Fruit fly (Drosophila melanogaster) whole organism, prepupa: ENCODE data around the gene CG42717.
A peak's percentile ranks its signal among the peaks of the same experiment; 100 is the strongest.

Source experiments
- Blimp-1 ChIP-seq: fragments of 200-800 bp; sonication (Bioruptor generic); optimal IDR thresholded peaks from 3 replicates; lab custom pipeline; 2017; ENCODE audit warnings: missing biosample characterization, missing genetic modification characterization, mild to moderate bottlenecking, moderate library complexity, missing genetic modification reagents
- CG10631 ChIP-seq: fragments of 200-800 bp; sonication (Bioruptor generic); optimal IDR thresholded peaks from 2 replicates; lab custom pipeline; 2016; ENCODE audit warnings: missing biosample characterization, missing genetic modification characterization
- CG10669 ChIP-seq: fragments of 200-800 bp; sonication (Bioruptor generic); optimal IDR thresholded peaks from 3 replicates; lab custom pipeline; 2018; ENCODE audit warnings: missing biosample characterization, mild to moderate bottlenecking, missing genetic modification characterization, moderate library complexity
- CG11762 ChIP-seq: fragments of 200-800 bp; sonication (Bioruptor generic); optimal IDR thresholded peaks from 3 replicates; lab custom pipeline; 2016; ENCODE audit warnings: missing biosample characterization, missing genetic modification characterization; ENCODE audit not compliant: insufficient read depth
- CG15336 ChIP-seq: fragments of 200-800 bp; sonication (Bioruptor generic); IDR thresholded peaks from 2 replicates; pipeline ENCODE4 v1.3.6; 2022; ENCODE audit warnings: missing biosample characterization, missing genetic modification characterization
- CG1621 ChIP-seq: fragments of 200-800 bp; sonication (Bioruptor generic); optimal IDR thresholded peaks from 3 replicates; lab custom pipeline; 2018; ENCODE audit warnings: missing biosample characterization, mild to moderate bottlenecking, missing genetic modification characterization
- CG16779 ChIP-seq: fragments of 200-800 bp; sonication (Bioruptor generic); optimal IDR thresholded peaks from 3 replicates; lab custom pipeline; 2017; ENCODE audit warnings: missing biosample characterization, mild to moderate bottlenecking, missing genetic modification characterization
- CG31627 ChIP-seq: fragments of 200-800 bp; sonication (Bioruptor generic); optimal IDR thresholded peaks from 3 replicates; lab custom pipeline; 2016; ENCODE audit warnings: missing biosample characterization, missing genetic modification characterization
- CG34406 ChIP-seq: fragments of 200-800 bp; sonication (Bioruptor generic); optimal IDR thresholded peaks from 3 replicates; lab custom pipeline; 2016; ENCODE audit warnings: missing biosample characterization, missing genetic modification characterization
- CG4318 ChIP-seq: fragments of 200-800 bp; sonication (Bioruptor generic); optimal IDR thresholded peaks from 3 replicates; lab custom pipeline; 2017; ENCODE audit warnings: missing biosample characterization, mild to moderate bottlenecking, missing genetic modification characterization
- CG6163 ChIP-seq: fragments of 200-800 bp; sonication (Bioruptor generic); IDR thresholded peaks from 3 replicates; pipeline ENCODE4 v1.3.6; 2022; ENCODE audit warnings: missing biosample characterization, missing genetic modification characterization
- CG6276 ChIP-seq: fragments of 200-800 bp; sonication (Bioruptor generic); optimal IDR thresholded peaks from 2 replicates; lab custom pipeline; 2017; ENCODE audit warnings: missing biosample characterization, mild to moderate bottlenecking, missing genetic modification characterization
- CG6792 ChIP-seq: fragments of 200-800 bp; sonication (Bioruptor generic); optimal IDR thresholded peaks from 3 replicates; lab custom pipeline; 2016; ENCODE audit warnings: missing biosample characterization, missing genetic modification characterization
- CG6808 ChIP-seq: fragments of 200-800 bp; sonication (Bioruptor generic); optimal IDR thresholded peaks from 3 replicates; lab custom pipeline; 2017; ENCODE audit warnings: missing biosample characterization, missing genetic modification characterization, mild to moderate bottlenecking, moderate library complexity, missing genetic modification reagents
- CG6854 ChIP-seq: fragments of 200-800 bp; sonication (Bioruptor generic); optimal IDR thresholded peaks from 2 replicates; lab custom pipeline; 2017; ENCODE audit warnings: missing biosample characterization, mild to moderate bottlenecking, missing genetic modification characterization
- CG8119 ChIP-seq: fragments of 200-800 bp; sonication (Bioruptor generic); IDR thresholded peaks from 3 replicates; pipeline ENCODE4 v1.3.6; 2022; ENCODE audit warnings: missing biosample characterization, missing genetic modification characterization
- CG8632 ChIP-seq: fragments of 200-800 bp; sonication (Bioruptor generic); optimal IDR thresholded peaks from 3 replicates; lab custom pipeline; 2016; ENCODE audit warnings: missing biosample characterization, missing genetic modification characterization
- CG9139 ChIP-seq: fragments of 200-800 bp; sonication (Bioruptor generic); optimal IDR thresholded peaks from 3 replicates; lab custom pipeline; 2017; ENCODE audit warnings: missing biosample characterization, mild to moderate bottlenecking, missing genetic modification characterization
- Eip75B ChIP-seq: fragments of 200-800 bp; sonication (Bioruptor generic); optimal IDR thresholded peaks from 3 replicates; lab custom pipeline; 2016; ENCODE audit warnings: missing biosample characterization, missing genetic modification characterization
- Eip78C ChIP-seq: fragments of 200-800 bp; sonication (Bioruptor generic); peaks from one replicate; lab custom pipeline; 2016; ENCODE audit warnings: missing biosample characterization, missing genetic modification characterization
- Ets21C ChIP-seq: fragments of 200-800 bp; sonication (Bioruptor generic); optimal IDR thresholded peaks from 3 replicates; lab custom pipeline; 2016; ENCODE audit warnings: missing biosample characterization, missing genetic modification characterization
- Ets96B ChIP-seq: fragments of 200-800 bp; optimal IDR thresholded peaks from 2 replicates; lab custom pipeline; 2019; ENCODE audit warnings: missing biosample characterization, mild to moderate bottlenecking, missing genetic modification characterization, moderate library complexity
- Gug ChIP-seq: fragments of 200-800 bp; sonication (Bioruptor generic); IDR thresholded peaks from 2 replicates; pipeline ENCODE4 v1.3.6; 2022; ENCODE audit warnings: missing biosample characterization, missing genetic modification characterization
- Hr38 ChIP-seq: sonication (Bioruptor generic); optimal IDR thresholded peaks from 2 replicates; lab custom pipeline; 2016; ENCODE audit warnings: missing biosample characterization, missing genetic modification characterization
- Hr4 ChIP-seq: fragments of 200-800 bp; sonication (Bioruptor generic); optimal IDR thresholded peaks from 3 replicates; lab custom pipeline; 2016; ENCODE audit warnings: missing biosample characterization, missing genetic modification characterization
- Lpt ChIP-seq: fragments of 200-800 bp; sonication (Bioruptor generic); optimal IDR thresholded peaks from 3 replicates; lab custom pipeline; 2016; ENCODE audit warnings: missing biosample characterization, missing genetic modification characterization
- Met ChIP-seq: fragments of 200-800 bp; sonication (Bioruptor generic); optimal IDR thresholded peaks from 3 replicates; lab custom pipeline; 2016; ENCODE audit warnings: missing biosample characterization, missing genetic modification characterization
- Smox ChIP-seq: fragments of 200-800 bp; sonication (Bioruptor generic); optimal IDR thresholded peaks from 3 replicates; lab custom pipeline; 2016; ENCODE audit warnings: missing biosample characterization, missing genetic modification characterization
- Sox14 ChIP-seq: fragments of 200-800 bp; sonication (Bioruptor generic); optimal IDR thresholded peaks from 3 replicates; lab custom pipeline; 2016; ENCODE audit warnings: missing biosample characterization, missing genetic modification characterization
- Sox15 ChIP-seq: fragments of 200-800 bp; sonication (Bioruptor generic); optimal IDR thresholded peaks from 3 replicates; lab custom pipeline; 2016; ENCODE audit warnings: missing biosample characterization, missing genetic modification characterization
- achi ChIP-seq: fragments of 200-800 bp; sonication (Bioruptor generic); optimal IDR thresholded peaks from 3 replicates; lab custom pipeline; 2016; ENCODE audit warnings: missing biosample characterization, missing genetic modification characterization
- acj6 ChIP-seq: fragments of 200-800 bp; sonication (Bioruptor generic); optimal IDR thresholded peaks from 3 replicates; lab custom pipeline; 2016; ENCODE audit warnings: missing biosample characterization, missing genetic modification characterization
- cyc ChIP-seq: fragments of 200-800 bp; sonication (Bioruptor generic); optimal IDR thresholded peaks from 3 replicates; lab custom pipeline; 2016; ENCODE audit warnings: missing biosample characterization, missing genetic modification characterization
- dac ChIP-seq: fragments of 200-800 bp; sonication (Bioruptor generic); optimal IDR thresholded peaks from 2 replicates; lab custom pipeline; 2017; ENCODE audit warnings: missing biosample characterization, mild to moderate bottlenecking, missing genetic modification characterization
- eg ChIP-seq: fragments of 200-800 bp; sonication (Bioruptor generic); IDR thresholded peaks from 3 replicates; pipeline ENCODE4 v1.3.6; 2022; ENCODE audit warnings: missing biosample characterization, missing genetic modification characterization
- esn ChIP-seq: fragments of 200-800 bp; sonication (Bioruptor generic); optimal IDR thresholded peaks from 2 replicates; lab custom pipeline; 2016; ENCODE audit warnings: missing biosample characterization, mild to moderate bottlenecking, missing genetic modification characterization, moderate library complexity
- fd59A ChIP-seq: fragments of 200-800 bp; sonication (Bioruptor generic); optimal IDR thresholded peaks from 2 replicates; lab custom pipeline; 2017; ENCODE audit warnings: missing biosample characterization, mild to moderate bottlenecking, missing genetic modification characterization, missing genetic modification reagents
- fd85E ChIP-seq: fragments of 200-800 bp; sonication (Bioruptor generic); optimal IDR thresholded peaks from 3 replicates; lab custom pipeline; 2016; ENCODE audit warnings: missing biosample characterization, missing genetic modification characterization
- fkh ChIP-seq: fragments of 200-800 bp; sonication (Bioruptor generic); optimal IDR thresholded peaks from 3 replicates; lab custom pipeline; 2017; ENCODE audit warnings: missing biosample characterization, mild to moderate bottlenecking, missing genetic modification characterization, moderate library complexity
- lz ChIP-seq: fragments of 200-800 bp; sonication (Bioruptor generic); optimal IDR thresholded peaks from 3 replicates; lab custom pipeline; 2016; ENCODE audit warnings: missing biosample characterization, missing genetic modification characterization
- net ChIP-seq: fragments of 200-800 bp; sonication (Bioruptor generic); optimal IDR thresholded peaks from 3 replicates; lab custom pipeline; 2016; ENCODE audit warnings: missing biosample characterization, missing genetic modification characterization
- spab ChIP-seq: fragments of 200-800 bp; sonication (Bioruptor generic); optimal IDR thresholded peaks from 2 replicates; lab custom pipeline; 2017; ENCODE audit warnings: missing biosample characterization, mild to moderate bottlenecking, missing genetic modification characterization, missing genetic modification reagents
- ss ChIP-seq, 2 experiments: fragments of 200-800 bp; sonication (Bioruptor generic); optimal IDR thresholded peaks; 2 replicates in 1 of 2; 3 replicates in 1 of 2; lab custom pipeline; 2017 to 2018; ENCODE audit warnings: mild to moderate bottlenecking in 2 of 2, missing biosample characterization in 2 of 2, missing genetic modification characterization in 2 of 2, moderate library complexity in 1 of 2
- svp ChIP-seq: fragments of 200-800 bp; sonication (Bioruptor generic); peaks from one replicate; lab custom pipeline; 2016; ENCODE audit warnings: missing biosample characterization, missing genetic modification characterization
- topi ChIP-seq: fragments of 200-800 bp; sonication (Bioruptor generic); optimal IDR thresholded peaks from 3 replicates; lab custom pipeline; 2016; ENCODE audit warnings: missing biosample characterization, missing genetic modification characterization

The CG42717 gene

DNA sequence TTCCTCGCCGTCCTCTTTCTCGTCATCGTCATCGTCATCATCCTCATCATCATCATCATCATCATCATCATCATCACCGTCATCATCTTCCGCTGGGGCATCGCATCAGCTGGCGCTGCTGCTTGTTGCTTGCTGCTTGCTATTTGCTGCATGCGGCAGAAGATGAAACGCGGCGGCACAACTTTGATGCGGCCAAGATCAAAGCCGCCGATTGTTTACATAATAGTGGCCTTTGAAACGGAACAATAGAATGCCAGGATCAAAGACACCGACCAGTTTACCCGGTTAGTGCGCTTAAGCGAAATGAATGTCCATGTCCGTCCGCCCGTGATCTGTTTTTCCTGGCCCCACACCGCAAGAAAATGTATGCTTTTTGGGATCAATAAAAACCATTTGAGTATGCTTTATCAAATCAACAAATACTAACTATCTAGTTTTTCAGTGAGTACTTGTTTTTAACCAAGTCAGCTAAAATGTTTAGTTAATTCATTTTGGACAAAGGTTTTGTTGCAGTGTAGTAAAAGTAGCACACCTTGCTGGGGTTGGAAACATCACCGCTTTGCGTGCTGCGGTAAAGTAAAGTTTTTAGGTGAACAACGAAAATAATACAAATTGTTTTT lies 11.8 kb downstream of the CG42717 start (continued):
- no peak for TF ChIP-seq Ets21C (GFP tag; lab: Kevin White, UChicago)
- TF ChIP-seq fd85E (GFP tag; lab: Kevin White, UChicago), result no peak
- peak; percentile 2 for TF ChIP-seq spab (GFP tag; lab: Kevin White, UChicago)
- no peak for TF ChIP-seq ss (GFP tag; optimal IDR thresholded peaks at IDR 0.05; lab: Kevin White, UChicago)
- peak; percentile 42 for TF ChIP-seq Sox14 (GFP tag; lab: Kevin White, UChicago)
- TF ChIP-seq CG6276 (GFP tag; lab: Kevin White, UChicago), result peak; percentile 48
- peak; percentile 35 for TF ChIP-seq lz
- peak; percentile 21 for TF ChIP-seq CG10631
- no peak for TF ChIP-seq CG11762 (GFP tag; lab: Kevin White, UChicago)
- peak; percentile 20 for TF ChIP-seq Lpt
- peak; percentile 43 for TF ChIP-seq CG10669 (GFP tag; lab: Kevin White, UChicago)
- TF ChIP-seq achi (GFP tag; lab: Kevin White, UChicago), result peak; percentile 60
- peak; percentile 36 for TF ChIP-seq net
- TF ChIP-seq fkh (GFP tag; lab: Kevin White, UChicago), result no peak
- TF ChIP-seq CG4318 (GFP tag; lab: Kevin White, UChicago), result peak; percentile 59
- peak; percentile 64 for TF ChIP-seq esn (GFP tag; lab: Kevin White, UChicago)
- peak; percentile 48 for TF ChIP-seq Eip75B (GFP tag; lab: Kevin White, UChicago)
- TF ChIP-seq CG31627 (GFP tag; lab: Kevin White, UChicago), result peak; percentile 51
- peak; percentile 50 for TF ChIP-seq Met (GFP tag; lab: Kevin White, UChicago)
- no peak for TF ChIP-seq CG9139 (GFP tag; lab: Kevin White, UChicago)
- TF ChIP-seq svp (GFP tag; lab: Kevin White, UChicago), result peak; percentile 71
- peak; percentile 50 for TF ChIP-seq Smox (GFP tag; lab: Kevin White, UChicago)
- peak; percentile 22 for TF ChIP-seq CG1621 (tag; lab: Kevin White, UChicago)
- TF ChIP-seq topi (GFP tag; lab: Kevin White, UChicago), result peak; percentile 43
- no peak for TF ChIP-seq Hr38 (GFP tag; lab: Kevin White, UChicago)

DNA sequence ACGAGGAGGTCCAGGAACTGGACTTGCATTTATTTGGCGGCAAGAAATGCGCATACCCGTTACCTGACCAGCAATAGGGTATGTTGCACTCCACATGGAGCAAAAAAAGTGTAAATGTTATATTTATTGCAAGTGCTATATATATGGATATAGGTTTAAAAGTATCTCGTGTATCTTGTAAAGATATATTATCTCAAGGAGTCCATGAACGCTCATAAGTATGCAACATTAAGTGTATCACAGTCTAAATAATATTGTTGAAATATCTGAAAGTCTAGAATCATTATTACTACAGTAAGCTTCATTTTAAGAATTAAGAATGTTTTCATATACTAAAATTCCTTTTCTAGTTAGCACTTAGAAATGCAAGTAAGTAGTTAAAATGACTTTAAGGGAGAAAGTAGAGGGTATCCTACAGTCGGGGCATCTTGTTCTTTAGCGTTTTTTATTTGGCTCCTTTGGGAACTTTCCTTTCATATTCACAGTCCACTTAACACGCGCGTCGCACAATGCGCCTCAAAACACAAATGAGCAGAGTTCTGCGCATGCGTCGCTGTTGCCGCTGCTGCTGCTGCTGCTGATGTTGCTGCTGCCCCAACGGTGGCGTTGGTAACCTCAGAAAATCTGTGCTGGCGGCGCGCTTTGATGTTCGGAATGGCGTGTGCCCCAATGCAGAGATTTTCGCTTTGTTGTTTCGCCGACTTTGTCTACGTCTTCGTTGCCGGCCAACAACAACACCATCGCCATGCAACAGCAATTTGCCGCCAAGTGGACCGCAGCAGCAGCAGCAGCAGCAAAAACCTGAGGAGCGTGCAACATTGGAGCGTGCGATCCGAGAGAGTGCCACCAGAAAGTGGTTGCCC lies 13.6 kb downstream of the CG42717 start:
- TF ChIP-seq CG8119 (GFP tag; lab: Robert Waterston, UW) (no peak), Sox15 (no peak), CG11762 (GFP tag; lab: Kevin White, UChicago) (no peak), CG31627 (GFP tag; lab: Kevin White, UChicago) (peak; percentile 41), CG9139 (GFP tag; lab: Kevin White, UChicago) (no peak), CG6808 (peak; percentile 12), CG15336 (no peak), CG6276 (GFP tag; lab: Kevin White, UChicago) (peak; percentile 13), CG6792 (GFP tag; lab: Kevin White, UChicago) (peak; percentile 9), Smox (GFP tag; lab: Kevin White, UChicago) (peak; percentile 55), achi (GFP tag; lab: Kevin White, UChicago) (peak; percentile 9), Hr4 (GFP tag; lab: Kevin White, UChicago) (no peak), CG8632 (GFP tag; lab: Kevin White, UChicago) (no peak), Lpt (no peak), CG16779 (tag; lab: Kevin White, UChicago) (no peak), acj6 (GFP tag; lab: Kevin White, UChicago) (peak; percentile 35), CG10669 (GFP tag; lab: Kevin White, UChicago) (no peak), lz (peak; percentile 23), fd59A (GFP tag; lab: Kevin White, UChicago) (no peak), eg (GFP tag; lab: Robert Waterston, UW) (0 out of 3 replicates have a peak, but pooled peaks have one; percentile 27), Ets96B (no peak), net (no peak), Hr38 (GFP tag; lab: Kevin White, UChicago) (no peak), CG1621 (tag; lab: Kevin White, UChicago) (no peak), CG6163 (GFP tag; lab: Robert Waterston, UW) (no peak), dac (GFP tag; lab: Kevin White, UChicago) (no peak), CG10631 (peak; percentile 4), Eip75B (GFP tag; lab: Kevin White, UChicago) (no peak), Eip78C (GFP tag; lab: Kevin White, UChicago) (peak; percentile 84), CG34406 (GFP tag; lab: Kevin White, UChicago) (peak; percentile 22), Blimp-1 (GFP tag; lab: Kevin White, UChicago) (no peak), CG6854 (GFP tag; lab: Kevin White, UChicago) (no peak), Gug (GFP tag; lab: Robert Waterston, UW) (no peak), cyc (GFP tag; lab: Kevin White, UChicago) (peak; percentile 51)
